Fruit fly (Drosophila melanogaster) whole organism, embryonic: ENCODE data around the gene witty.

Experiments
- CG10209 ChIP-seq: fragments of 200-800 bp; sonication (Bioruptor generic); optimal IDR thresholded peaks from 3 replicates; lab custom pipeline; 2017; ENCODE audit warnings: missing biosample characterization, mild to moderate bottlenecking, missing genetic modification characterization, missing genetic modification reagents
- CG10431 ChIP-seq: fragments of 200-800 bp; sonication (Bioruptor generic); optimal IDR thresholded peaks from 3 replicates; lab custom pipeline; 2018; ENCODE audit warnings: missing biosample characterization, mild to moderate bottlenecking, missing genetic modification characterization
- CG4707 ChIP-seq: fragments of 200-800 bp; sonication (Bioruptor generic); optimal IDR thresholded peaks from 2 replicates; lab custom pipeline; 2018; ENCODE audit warnings: missing biosample characterization, mild to moderate bottlenecking, missing genetic modification characterization, moderate library complexity
- CG5953 ChIP-seq: fragments of 200-800 bp; sonication (Bioruptor generic); IDR thresholded peaks from 2 replicates; pipeline ENCODE4 v1.3.6; 2022; ENCODE audit warnings: missing biosample characterization, missing genetic modification characterization
- shn ChIP-seq: fragments of 200-800 bp; sonication (Bioruptor generic); optimal IDR thresholded peaks from 3 replicates; lab custom pipeline; 2016; ENCODE audit warnings: missing biosample characterization, missing genetic modification characterization

dm6 chr2L:8294043-8294442 lies 44.0 kb upstream of the witty start:
- TF ChIP-seq CG10431 (GFP tag; lab: Kevin White, UChicago): no peak
- no peak for TF ChIP-seq CG4707 (GFP tag; lab: Kevin White, UChicago)
- no peak for TF ChIP-seq CG5953 (GFP tag; lab: Robert Waterston, UW)
- TF ChIP-seq shn (GFP tag; lab: Kevin White, UChicago): no peak
- TF ChIP-seq CG10209 (GFP tag; lab: Kevin White, UChicago): no peak
